Worm (Caenorhabditis elegans) whole organism, L2 larva: ENCODE results near the gene srw-67.

ENCODE experiments used
- aly-2 ChIP-seq: fragments of 150-350 bp; optimal IDR thresholded peaks from 2 replicates; lab custom pipeline; 2014; ENCODE audit warnings: missing biosample characterization, missing genetic modification characterization
- ama-1 ChIP-seq: fragments of 150-350 bp; optimal IDR thresholded peaks from 2 replicates; lab custom pipeline; 2018; ENCODE audit warnings: inconsistent platforms
- nhr-23 ChIP-seq: fragments of 150-350 bp; optimal IDR thresholded peaks from 2 replicates; lab custom pipeline; 2014; ENCODE audit warnings: missing biosample characterization, missing genetic modification reagents, missing genetic modification characterization
- nhr-25 ChIP-seq: fragments of 150-350 bp; sonication (generic microtip); optimal IDR thresholded peaks from 3 replicates; lab custom pipeline; 2014; ENCODE audit warnings: missing biosample characterization, missing genetic modification characterization
- nhr-6 ChIP-seq: fragments of 150-350 bp; optimal IDR thresholded peaks from 2 replicates; lab custom pipeline; 2014; ENCODE audit warnings: missing biosample characterization, missing genetic modification characterization
- peb-1 ChIP-seq: fragments of 150-350 bp; optimal IDR thresholded peaks from 2 replicates; lab custom pipeline; 2014; ENCODE audit warnings: missing biosample characterization, missing genetic modification characterization
- unc-62 ChIP-seq: fragments of 150-350 bp; optimal IDR thresholded peaks from 2 replicates; lab custom pipeline; 2014; ENCODE audit warnings: missing biosample characterization, missing genetic modification reagents, missing genetic modification characterization
- ztf-1 ChIP-seq: fragments of 200-800 bp; sonication (Bioruptor generic); conservative IDR thresholded peaks from 2 replicates; pipeline ENCODE4 v1.3.6; 2022; ENCODE audit warnings: missing genetic modification characterization, missing compliant biosample characterization

DNA sequence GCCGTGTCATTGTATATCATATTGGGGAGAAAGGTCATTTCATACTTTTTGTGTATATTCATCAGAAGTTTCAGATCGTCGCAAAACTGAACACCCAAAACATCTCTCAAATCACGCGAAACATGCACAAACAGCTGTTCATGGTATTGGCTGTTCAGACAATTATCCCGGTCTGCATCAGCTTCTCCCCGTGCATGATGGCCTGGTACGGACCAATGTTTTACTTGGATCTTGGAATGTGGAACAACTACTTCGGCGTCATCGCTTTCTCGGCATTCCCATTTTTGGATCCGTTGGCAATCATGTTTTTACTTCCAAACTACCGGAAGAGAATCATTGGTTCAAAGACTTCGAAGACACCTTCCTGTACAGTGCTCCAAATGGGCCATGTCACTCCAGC is 14.0 kb upstream of the srw-67 start:
- TF ChIP-seq ama-1 (lab: Kevin White, UChicago) = no peak
- no peak for TF ChIP-seq nhr-23 (tag; lab: Kevin White, UChicago)
- no peak for TF ChIP-seq nhr-6 (tag; lab: Kevin White, UChicago)
- TF ChIP-seq nhr-25 (tag; lab: Kevin White, UChicago) = no peak
- TF ChIP-seq unc-62 (GFP tag; lab: Kevin White, UChicago) = no peak
- no peak for TF ChIP-seq ztf-1 (GFP tag; lab: Robert Waterston, UW)
- TF ChIP-seq peb-1 (tag; lab: Kevin White, UChicago) = no peak
- TF ChIP-seq aly-2 = no peak
